Worm (Caenorhabditis elegans) whole organism, midembryonic: Measurements from ENCODE around the gene dct-15.

Experiments used
- T22C8.4 ChIP-seq: fragments of 200-800 bp; sonication (Bioruptor generic); IDR thresholded peaks from 2 replicates; pipeline ENCODE4 v1.3.6; 2022; ENCODE audit warnings: missing genetic modification characterization, missing compliant biosample characterization
- cog-1 ChIP-seq: sonication (generic microtip); optimal IDR thresholded peaks from 2 replicates; lab custom pipeline; 2016; ENCODE audit warnings: missing genetic modification characterization, missing compliant biosample characterization
- flt-1 ChIP-seq: fragments of 200-800 bp; sonication (Bioruptor generic); IDR thresholded peaks from 2 replicates; pipeline ENCODE4 v1.3.6; 2022; ENCODE audit warnings: missing genetic modification characterization, missing compliant biosample characterization
- klf-2 ChIP-seq: fragments of 200-800 bp; sonication (Bioruptor generic); conservative IDR thresholded peaks from 2 replicates; pipeline ENCODE4 v1.3.6; 2022; ENCODE audit warnings: missing genetic modification reagents, missing genetic modification characterization, missing compliant biosample characterization
- med-1 ChIP-seq: sonication (generic microtip); optimal IDR thresholded peaks from 2 replicates; lab custom pipeline; 2017; ENCODE audit warnings: missing genetic modification characterization, mild to moderate bottlenecking, missing compliant biosample characterization, antibody characterized with exemption, missing genetic modification reagents; ENCODE audit not compliant: insufficient read depth
- ref-1 ChIP-seq: fragments of 200-800 bp; sonication (Bioruptor generic); conservative IDR thresholded peaks from 2 replicates; pipeline ENCODE4 v1.3.6; 2022; ENCODE audit warnings: missing genetic modification reagents, missing genetic modification characterization, missing compliant biosample characterization
- tab-1 ChIP-seq: fragments of 200-800 bp; sonication (Bioruptor generic); IDR thresholded peaks from 2 replicates; pipeline ENCODE4 v1.3.6; 2022; ENCODE audit warnings: missing genetic modification characterization, missing compliant biosample characterization
- ztf-23 ChIP-seq: fragments of 200-800 bp; sonication (Bioruptor generic); IDR thresholded peaks from 2 replicates; pipeline ENCODE4 v1.3.6; 2022; ENCODE audit warnings: missing genetic modification reagents, missing genetic modification characterization, missing compliant biosample characterization
- ztf-29 ChIP-seq: fragments of 200-800 bp; sonication (Bioruptor generic); IDR thresholded peaks from 2 replicates; pipeline ENCODE4 v1.3.6; 2022; ENCODE audit warnings: missing genetic modification reagents, missing genetic modification characterization, missing compliant biosample characterization

Gene dct-15

ce11 chrIV:9799129-9799528 is 11.4 kb downstream of the dct-15 start, which contains the start of gene fat-4:
Gene fat-4, plus strand, starts transcription at chrIV:9799429.
- TF ChIP-seq cog-1 (no peak), klf-2 (GFP tag; lab: Robert Waterston, UW) (no peak), ref-1 (no peak), tab-1 (GFP tag; lab: Robert Waterston, UW) (no peak), med-1 (no peak), ztf-29 (GFP tag; lab: Robert Waterston, UW) (no peak), ztf-23 (GFP tag; lab: Robert Waterston, UW) (no peak), T22C8.4 (GFP tag; lab: Robert Waterston, UW) (no peak), flt-1 (no peak)

ce11 chrIV:9798307-9798706 is 12.2 kb downstream of the dct-15 start:
- TF ChIP-seq med-1 = no peak
- TF ChIP-seq cog-1 = no peak
- TF ChIP-seq ztf-29 (GFP tag; lab: Robert Waterston, UW) = no peak
- TF ChIP-seq T22C8.4 (GFP tag; lab: Robert Waterston, UW) = no peak
- no peak for TF ChIP-seq ztf-23 (GFP tag; lab: Robert Waterston, UW)
- TF ChIP-seq tab-1 (GFP tag; lab: Robert Waterston, UW) = no peak
- TF ChIP-seq klf-2 (GFP tag; lab: Robert Waterston, UW) = no peak
- no peak for TF ChIP-seq flt-1
- no peak for TF ChIP-seq ref-1

DNA sequence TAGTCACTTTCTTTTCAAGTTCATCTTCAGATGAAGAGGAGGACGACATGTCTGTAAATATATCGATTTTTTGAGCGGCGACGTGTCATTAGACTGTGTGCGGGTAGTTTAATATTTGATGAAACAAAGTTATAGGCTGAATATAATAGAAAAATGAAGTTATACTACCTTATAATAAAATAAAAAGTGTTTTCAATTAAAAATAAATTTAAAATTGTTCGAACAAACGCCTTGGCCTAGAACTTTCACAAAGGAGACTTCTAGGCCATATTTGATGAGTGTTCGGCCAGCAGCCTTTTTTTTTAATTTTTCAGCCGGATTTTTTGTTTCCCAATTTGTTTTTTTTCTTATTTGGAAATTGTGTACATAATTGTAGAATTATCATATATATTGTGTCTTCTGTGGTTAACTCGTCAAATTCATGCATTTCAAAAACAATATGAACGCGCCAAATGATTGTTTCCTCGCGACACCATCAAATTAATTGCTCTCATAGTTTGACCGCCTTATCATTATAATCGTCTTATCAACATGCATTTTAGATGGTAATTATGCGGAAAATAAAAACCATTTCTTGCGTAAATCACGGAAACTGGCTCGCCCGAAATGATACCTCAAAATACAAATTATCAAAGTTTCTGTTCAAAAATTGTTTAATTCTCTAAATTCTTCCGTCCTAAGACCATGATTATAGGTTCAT is 13.1 kb downstream of the dct-15 start, which contains the start of gene T13F2.2:
Gene T13F2.2 (minus strand): TSS at position 51 of the 700 bp plus-strand sequence.
- TF ChIP-seq flt-1 = no peak
- TF ChIP-seq med-1 = no peak
- no peak for TF ChIP-seq cog-1
- TF ChIP-seq tab-1 (GFP tag; lab: Robert Waterston, UW) = no peak
- no peak for TF ChIP-seq T22C8.4 (GFP tag; lab: Robert Waterston, UW)
- TF ChIP-seq ztf-29 (GFP tag; lab: Robert Waterston, UW) = no peak
- TF ChIP-seq klf-2 (GFP tag; lab: Robert Waterston, UW) = no peak
- TF ChIP-seq ref-1 = no peak
- no peak for TF ChIP-seq ztf-23 (GFP tag; lab: Robert Waterston, UW)

- TF ChIP-seq ref-1 (no peak), klf-2 (GFP tag; lab: Robert Waterston, UW) (no peak), tab-1 (GFP tag; lab: Robert Waterston, UW) (no peak), flt-1 (no peak), ztf-23 (GFP tag; lab: Robert Waterston, UW) (no peak), med-1 (no peak), T22C8.4 (GFP tag; lab: Robert Waterston, UW) (no peak), ztf-29 (GFP tag; lab: Robert Waterston, UW) (no peak), cog-1 (no peak)
Observed at ce11 chrIV:9796494-9796893, 14.0 kb downstream of the dct-15 start, which contains the start of gene pis-1. Gene pis-1, minus strand, starts transcription at chrIV:9796594.

- TF ChIP-seq ztf-29 (GFP tag; lab: Robert Waterston, UW) (no peak), tab-1 (GFP tag; lab: Robert Waterston, UW) (no peak), T22C8.4 (GFP tag; lab: Robert Waterston, UW) (no peak), cog-1 (no peak), flt-1 (no peak), ref-1 (no peak), klf-2 (GFP tag; lab: Robert Waterston, UW) (no peak), med-1 (no peak), ztf-23 (GFP tag; lab: Robert Waterston, UW) (no peak)
Observed at ce11 chrIV:9795250-9795649, 15.3 kb downstream of the dct-15 start.

- TF ChIP-seq ztf-23 (GFP tag; lab: Robert Waterston, UW) = no peak
- no peak for TF ChIP-seq klf-2 (GFP tag; lab: Robert Waterston, UW)
- TF ChIP-seq T22C8.4 (GFP tag; lab: Robert Waterston, UW) = no peak
- TF ChIP-seq flt-1 = no peak
- no peak for TF ChIP-seq ztf-29 (GFP tag; lab: Robert Waterston, UW)
- TF ChIP-seq ref-1 = no peak
- TF ChIP-seq cog-1 = no peak
- no peak for TF ChIP-seq med-1
- TF ChIP-seq tab-1 (GFP tag; lab: Robert Waterston, UW) = no peak
Observed at ce11 chrIV:9790708-9791107, 19.8 kb downstream of the dct-15 start.

DNA sequence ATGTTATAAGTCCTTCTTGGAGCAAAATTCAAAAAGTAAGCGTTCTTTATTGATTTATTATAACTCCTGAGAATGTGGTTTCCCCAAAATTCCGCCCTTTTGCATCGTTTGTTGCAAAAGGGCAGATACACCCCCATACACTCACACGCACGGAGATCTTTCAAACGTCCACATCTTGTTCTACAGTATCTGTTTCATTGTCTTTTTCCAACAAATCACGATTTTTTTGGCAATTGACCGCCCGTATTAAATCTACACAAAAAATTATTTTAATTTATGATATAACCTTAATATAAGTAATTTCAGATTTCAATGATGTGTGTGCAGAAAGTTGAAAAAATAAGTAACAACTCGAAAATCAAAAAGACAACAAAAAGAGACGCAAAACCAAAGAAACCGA is 21.0 kb downstream of the dct-15 start, which contains the start of gene T13F2.4:
Gene T13F2.4 (plus strand): TSS at position 301 of the 400 bp plus-strand sequence.
- TF ChIP-seq klf-2 (GFP tag; lab: Robert Waterston, UW) (no peak), T22C8.4 (GFP tag; lab: Robert Waterston, UW) (no peak), cog-1 (no peak), ztf-23 (GFP tag; lab: Robert Waterston, UW) (no peak), ztf-29 (GFP tag; lab: Robert Waterston, UW) (no peak), flt-1 (no peak), med-1 (no peak), ref-1 (no peak), tab-1 (GFP tag; lab: Robert Waterston, UW) (no peak)

ce11 chrIV:9784689-9785088 is 25.8 kb downstream of the dct-15 start, which contains the start of gene sre-4:
Gene sre-4, minus strand, starts transcription at chrIV:9784789.
- TF ChIP-seq flt-1 (no peak), T22C8.4 (GFP tag; lab: Robert Waterston, UW) (no peak), klf-2 (GFP tag; lab: Robert Waterston, UW) (no peak), cog-1 (no peak), tab-1 (GFP tag; lab: Robert Waterston, UW) (no peak), med-1 (no peak), ztf-23 (GFP tag; lab: Robert Waterston, UW) (no peak), ztf-29 (GFP tag; lab: Robert Waterston, UW) (no peak), ref-1 (no peak)

DNA sequence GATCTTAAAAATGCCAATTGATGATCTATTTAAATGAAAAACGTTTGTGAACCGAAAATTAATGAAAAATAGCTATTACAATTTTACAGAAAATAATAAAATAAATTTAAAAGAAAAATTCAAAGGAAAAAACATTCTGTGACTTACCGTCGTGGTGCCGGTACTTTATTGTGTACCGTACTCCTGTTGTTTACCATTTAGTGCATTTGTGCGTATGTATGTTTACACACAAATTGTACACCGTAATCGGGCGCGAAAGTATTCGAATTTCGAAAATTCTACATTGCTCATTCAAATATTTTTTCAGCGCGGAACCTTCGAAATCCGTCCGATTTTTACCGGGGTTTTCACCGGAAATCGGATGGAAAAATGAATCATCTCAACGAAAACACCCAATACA is 32.5 kb downstream of the dct-15 start, which contains the start of gene T13F2.6:
Gene T13F2.6 (plus strand): TSS at position 306 of the 400 bp plus-strand sequence.
- TF ChIP-seq tab-1 (GFP tag; lab: Robert Waterston, UW) = no peak
- TF ChIP-seq cog-1 = no peak
- no peak for TF ChIP-seq T22C8.4 (GFP tag; lab: Robert Waterston, UW)
- no peak for TF ChIP-seq med-1
- TF ChIP-seq ztf-29 (GFP tag; lab: Robert Waterston, UW) = no peak
- no peak for TF ChIP-seq klf-2 (GFP tag; lab: Robert Waterston, UW)

ce11 chrIV:9777535-9777934 is 33.0 kb downstream of the dct-15 start, which contains the start of gene sna-2:
Gene sna-2, minus strand, starts transcription at chrIV:9777634.
- TF ChIP-seq ref-1 (no peak), med-1 (no peak), klf-2 (GFP tag; lab: Robert Waterston, UW) (no peak), flt-1 (no peak), ztf-23 (GFP tag; lab: Robert Waterston, UW) (no peak), T22C8.4 (GFP tag; lab: Robert Waterston, UW) (no peak), tab-1 (GFP tag; lab: Robert Waterston, UW) (no peak), ztf-29 (GFP tag; lab: Robert Waterston, UW) (no peak), cog-1 (no peak)
